Worm (Caenorhabditis elegans): ENCODE results near the gene F56D6.18.
"Not testable (repeated sequence)": the region's sequence is repeated elsewhere in the genome, so short reads cannot be mapped to it uniquely, and the experiment has no call there.

Gene F56D6.18

DNA sequence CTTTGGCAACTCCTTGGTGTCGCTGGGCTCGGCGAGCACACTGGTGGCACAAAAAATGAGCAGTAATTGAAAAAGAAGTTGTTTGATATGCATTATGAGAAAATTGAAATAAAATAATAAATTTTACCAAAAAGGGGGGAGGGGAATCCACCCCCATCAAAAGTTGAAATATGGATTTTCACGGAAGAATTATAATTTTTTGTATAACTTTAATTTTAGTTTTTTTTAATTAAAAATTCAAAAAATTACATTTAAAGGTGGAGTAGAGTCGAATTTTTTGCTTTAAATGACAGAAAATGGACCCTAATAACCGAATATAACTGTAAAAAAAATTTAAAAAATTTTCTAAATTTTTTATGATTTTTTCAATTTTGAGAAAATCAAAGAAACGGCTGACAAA is at the start of gene F56D6.18:
Gene F56D6.18, minus strand, starts transcription at position 101 of the 400 bp plus-strand sequence.
- TF ChIP-seq unc-62 (GFP tag; optimal IDR thresholded peaks at IDR 0.05): not testable (repeated sequence)

DNA sequence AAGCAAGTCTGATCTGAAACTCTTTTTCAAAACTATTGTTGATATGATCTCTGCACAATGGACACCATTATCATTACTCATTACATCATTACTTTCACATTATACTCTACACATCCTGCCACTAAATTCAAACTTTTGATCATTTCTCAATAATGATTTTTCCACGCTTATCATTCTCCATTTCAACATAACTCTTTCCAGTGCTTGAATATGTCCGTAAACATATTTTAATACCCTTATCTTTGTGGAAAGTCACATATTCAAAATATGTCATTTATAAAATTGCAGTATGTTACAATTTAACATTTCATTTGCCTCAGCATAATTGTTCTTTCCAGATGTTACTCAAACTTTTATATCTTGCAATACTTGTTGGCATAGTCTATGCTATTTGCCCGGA is 48.6 kb upstream of the F56D6.18 start, which contains the start of gene clec-75:
Gene clec-75, plus strand, starts transcription at position 339 of the 400 bp plus-strand sequence.
- TF ChIP-seq unc-62 (GFP tag; optimal IDR thresholded peaks at IDR 0.05): no peak

DNA sequence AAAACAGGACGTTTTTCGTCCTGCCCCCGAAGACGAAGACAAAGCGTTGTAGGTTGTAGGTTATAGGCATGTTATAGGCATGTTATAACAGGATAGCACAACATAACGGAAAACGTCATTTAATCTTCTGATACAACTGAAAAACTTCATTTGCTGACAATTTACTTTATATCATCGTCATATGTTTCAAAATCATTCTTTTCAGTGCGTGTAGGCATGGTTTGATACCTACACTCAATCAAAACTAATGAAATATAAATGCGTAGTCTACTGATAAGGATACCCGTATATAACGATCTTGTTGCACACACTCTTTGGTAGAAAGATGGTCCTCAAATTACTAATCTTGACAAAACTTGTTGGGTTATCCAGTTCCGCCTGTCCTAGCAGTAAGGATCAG is 45.0 kb upstream of the F56D6.18 start, which contains the start of gene clec-74:
Gene clec-74, plus strand, starts transcription at position 301 of the 400 bp plus-strand sequence.
- no peak for TF ChIP-seq unc-62 (GFP tag; optimal IDR thresholded peaks at IDR 0.05)

DNA sequence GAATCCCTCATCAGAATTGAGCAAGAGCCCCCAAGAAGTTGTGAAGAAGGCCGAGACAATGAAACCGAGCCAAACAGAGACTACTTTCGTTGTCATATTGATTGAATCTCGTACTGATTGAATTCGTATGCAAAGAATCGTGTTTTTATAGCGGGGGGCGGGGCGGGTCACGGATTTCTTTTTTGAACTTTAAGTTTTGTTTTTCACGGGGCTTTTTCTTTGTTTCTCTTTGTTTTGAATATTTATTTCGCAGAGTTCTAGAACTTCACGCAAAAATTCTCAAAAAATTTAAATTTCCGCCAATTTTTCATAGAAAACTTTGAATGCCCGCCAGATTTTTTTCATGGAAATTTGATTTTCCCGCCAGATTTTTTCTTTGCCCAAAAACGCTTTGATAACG is 44.3 kb upstream of the F56D6.18 start, which contains the start of gene clec-73:
Gene clec-73, minus strand, starts transcription at position 101 of the 400 bp plus-strand sequence.
- TF ChIP-seq unc-62 (GFP tag; optimal IDR thresholded peaks at IDR 0.05): no peak

DNA sequence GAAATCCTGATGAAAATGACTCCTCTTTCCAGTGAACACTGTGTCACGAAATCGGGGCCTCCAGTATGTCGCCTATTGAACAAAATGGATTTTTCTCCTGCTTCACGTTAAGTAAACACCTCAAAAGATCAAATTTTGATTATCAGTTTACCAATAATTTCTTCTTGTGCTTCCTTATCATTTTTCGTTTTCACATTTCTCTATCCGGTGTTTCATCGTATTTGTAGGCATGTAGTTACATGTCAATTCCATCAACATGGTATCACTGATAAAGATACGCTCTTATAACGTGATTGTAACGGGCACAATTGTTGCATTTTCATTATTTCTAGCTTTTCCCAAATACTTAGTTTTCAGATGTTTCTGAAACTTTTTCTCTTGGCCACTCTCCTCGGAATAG is 32.7 kb upstream of the F56D6.18 start, which contains the start of gene clec-72:
Gene clec-72, plus strand, starts transcription at position 358 of the 400 bp plus-strand sequence.
- no peak for TF ChIP-seq unc-62 (GFP tag; optimal IDR thresholded peaks at IDR 0.05)

DNA sequence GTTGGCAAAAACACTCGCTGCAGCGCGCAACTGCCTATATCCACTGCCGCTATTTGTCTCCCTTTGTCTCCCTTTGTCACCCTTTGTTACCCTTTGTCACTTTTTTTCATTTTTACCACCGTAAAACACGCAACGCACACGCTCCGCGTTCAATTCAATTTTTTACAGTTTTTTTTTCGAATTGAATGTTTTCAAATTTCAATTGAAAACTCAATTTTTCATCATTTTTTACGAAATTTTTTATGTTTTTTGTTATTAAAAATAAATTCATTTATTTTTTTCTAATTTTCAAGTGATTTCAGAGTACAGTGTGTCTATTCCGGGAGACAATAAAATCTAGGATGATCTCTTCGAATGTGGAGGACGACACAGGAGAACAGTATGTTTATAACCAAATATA is 31.3 kb upstream of the F56D6.18 start, which contains the start of gene Y46C8AL.11:
Gene Y46C8AL.11, plus strand, starts transcription at position 301 of the 400 bp plus-strand sequence.
- no peak for TF ChIP-seq unc-62 (GFP tag; optimal IDR thresholded peaks at IDR 0.05)

DNA sequence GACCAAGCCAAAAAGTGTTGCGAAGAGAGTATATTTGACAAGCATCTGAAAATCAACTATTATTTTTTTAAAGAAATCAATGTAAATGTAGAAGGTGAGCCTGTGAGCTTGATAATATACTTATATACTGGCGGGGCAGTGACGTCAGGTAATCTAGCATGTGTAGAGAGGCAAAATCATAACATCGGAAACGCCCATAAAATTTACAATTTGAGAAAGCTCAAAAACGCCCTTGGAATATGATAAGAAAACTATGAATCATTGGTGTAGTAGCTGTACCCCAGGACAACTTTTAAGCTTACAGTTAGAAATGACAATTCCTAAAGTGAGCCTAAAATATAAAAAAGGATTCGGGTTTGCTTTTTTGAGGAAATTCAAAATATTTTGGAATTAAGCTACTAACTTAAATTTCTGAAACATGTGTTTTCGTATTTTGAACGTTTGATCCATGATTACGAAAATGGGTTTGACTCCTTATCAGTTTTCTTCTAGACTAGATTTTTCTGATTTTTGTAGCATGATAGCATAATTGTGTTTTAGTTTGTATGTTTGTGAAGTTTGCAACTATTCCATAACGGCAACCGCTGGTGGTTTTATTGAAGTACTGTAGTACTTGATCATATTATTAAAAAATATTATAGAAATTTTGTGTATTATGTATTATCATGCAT is 30.0 kb upstream of the F56D6.18 start, which contains the start of gene clec-174:
Gene clec-174, minus strand, starts transcription at position 51 of the 671 bp plus-strand sequence.
- no peak for TF ChIP-seq unc-62 (GFP tag; optimal IDR thresholded peaks at IDR 0.05)

DNA sequence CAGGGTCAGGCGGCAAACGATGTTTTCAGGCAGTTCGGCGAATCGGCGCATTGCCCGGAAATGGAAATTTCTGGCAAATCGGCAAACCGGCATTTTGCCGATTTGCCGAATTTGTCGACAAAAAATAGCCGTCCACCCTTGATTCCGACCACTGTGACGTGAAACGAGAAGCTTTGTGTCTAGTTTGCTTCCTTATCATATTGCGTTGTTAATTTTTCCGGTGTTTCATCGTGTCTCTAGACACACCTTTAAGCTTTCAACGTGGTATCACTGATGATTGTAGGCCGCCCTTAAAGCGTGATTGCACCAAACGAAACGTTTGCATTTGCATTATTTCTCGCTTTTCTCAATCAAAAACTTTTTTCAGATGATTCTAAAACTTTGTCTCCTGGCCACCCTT is 25.3 kb upstream of the F56D6.18 start, which contains the start of gene clec-71:
Gene clec-71, plus strand, starts transcription at position 362 of the 400 bp plus-strand sequence.
- no peak for TF ChIP-seq unc-62 (GFP tag; optimal IDR thresholded peaks at IDR 0.05)

DNA sequence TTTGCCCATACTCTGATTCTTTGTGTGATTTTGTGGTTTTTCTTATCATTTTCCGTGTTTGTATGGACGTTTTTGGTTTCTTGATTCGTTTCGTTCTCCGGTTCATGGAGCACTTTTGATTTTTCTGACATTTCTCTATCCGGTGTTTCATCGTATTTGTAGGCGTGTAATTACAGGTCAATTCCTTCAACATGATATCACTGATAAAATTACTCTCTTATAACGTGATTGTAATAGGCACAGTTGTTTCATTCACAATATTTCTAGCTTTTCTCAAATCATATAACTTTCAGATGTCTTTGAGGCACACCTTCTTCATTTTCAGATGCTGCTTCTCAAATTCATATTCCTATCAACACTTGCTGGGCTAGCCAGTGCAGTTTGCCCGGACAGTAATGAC is 20.7 kb upstream of the F56D6.18 start, which contains the start of gene clec-70:
Gene clec-70, plus strand, starts transcription at position 301 of the 400 bp plus-strand sequence.
- not testable (repeated sequence) for TF ChIP-seq unc-62 (GFP tag; optimal IDR thresholded peaks at IDR 0.05)

DNA sequence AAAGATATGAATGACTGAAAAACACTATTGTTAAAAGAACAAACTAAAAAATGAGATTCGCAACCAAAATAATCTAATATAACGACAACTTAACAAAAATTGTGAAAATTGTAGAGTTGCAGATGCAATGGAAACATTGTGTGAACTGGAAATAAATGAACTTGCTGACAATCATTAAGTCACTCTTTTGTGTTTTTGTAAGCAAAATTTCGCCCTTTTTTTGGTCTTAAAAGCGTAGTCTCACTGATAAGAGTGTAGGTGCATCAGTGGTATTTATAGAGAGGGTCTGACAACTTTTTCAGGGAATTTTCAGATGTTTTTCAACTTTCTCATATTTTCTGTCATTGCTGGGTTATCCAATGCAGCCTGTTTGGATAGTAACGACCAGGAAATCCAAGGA is 14.4 kb upstream of the F56D6.18 start, which contains the start of gene clec-68:
Gene clec-68, plus strand, starts transcription at position 301 of the 400 bp plus-strand sequence.
- no peak for TF ChIP-seq unc-62 (GFP tag; optimal IDR thresholded peaks at IDR 0.05)

DNA sequence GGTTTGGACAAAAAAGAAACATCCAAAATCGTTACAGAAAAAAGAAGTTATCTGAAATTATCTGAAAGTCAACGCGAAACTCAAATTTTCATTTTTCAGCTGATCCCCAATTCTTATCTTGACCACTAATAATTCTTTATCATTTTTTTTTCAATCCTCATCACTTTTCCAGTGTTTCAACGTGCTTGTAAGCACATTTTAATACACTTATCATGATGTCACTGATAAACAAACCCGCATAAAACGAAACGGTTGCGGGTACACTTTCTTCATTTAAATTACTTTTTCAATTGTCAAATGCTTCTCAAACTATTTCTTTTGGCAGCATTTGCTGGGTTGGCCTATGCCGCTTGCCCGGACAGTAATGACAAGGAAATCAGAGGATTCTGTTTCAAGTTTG is 10.2 kb upstream of the F56D6.18 start, which contains the start of gene clec-67:
Gene clec-67, plus strand, starts transcription at position 268 of the 400 bp plus-strand sequence.
- no peak for TF ChIP-seq unc-62 (GFP tag; optimal IDR thresholded peaks at IDR 0.05)

DNA sequence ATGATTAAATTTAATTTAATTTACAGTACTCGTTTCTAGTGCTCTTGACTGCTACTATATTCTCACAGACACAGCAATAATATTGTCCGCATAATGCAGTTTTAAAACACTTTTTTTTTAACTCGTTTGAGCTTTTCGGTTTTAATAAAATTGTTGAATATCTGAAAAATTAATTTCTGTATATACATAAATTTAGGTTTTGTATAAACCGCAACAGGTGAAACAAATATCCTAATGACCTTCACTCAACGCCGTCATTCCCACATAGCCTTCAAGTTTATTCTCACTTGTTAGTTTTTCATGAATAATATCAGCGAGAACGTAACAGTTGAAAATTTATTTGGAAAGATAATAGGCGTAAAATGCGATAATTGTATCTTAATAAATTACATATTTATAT is 7.8 kb upstream of the F56D6.18 start, which contains the start of gene srz-19:
Gene srz-19, plus strand, starts transcription at position 301 of the 400 bp plus-strand sequence.
- no peak for TF ChIP-seq unc-62 (GFP tag; optimal IDR thresholded peaks at IDR 0.05)

DNA sequence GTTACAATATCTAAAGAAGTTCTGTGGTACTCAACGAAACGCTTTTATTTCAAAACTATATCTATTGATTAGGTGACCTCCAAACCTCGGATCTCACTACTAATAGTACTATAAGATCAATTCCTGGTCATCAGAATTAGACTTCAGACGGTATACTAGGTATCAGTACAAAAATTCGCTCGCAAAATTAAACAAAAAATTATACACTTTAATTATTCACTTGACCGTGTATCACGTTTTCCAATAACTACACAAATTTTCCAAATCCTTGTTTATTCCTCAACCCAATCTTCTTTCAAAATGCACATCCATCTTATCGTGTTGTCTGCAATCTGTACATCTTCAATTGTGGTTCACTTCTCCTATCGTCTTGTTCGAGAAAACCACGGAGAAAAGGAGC is 6.4 kb upstream of the F56D6.18 start, which contains the start of gene F56D6.23:
Gene F56D6.23, plus strand, starts transcription at position 301 of the 400 bp plus-strand sequence.
- TF ChIP-seq unc-62 (GFP tag; optimal IDR thresholded peaks at IDR 0.05): no peak

DNA sequence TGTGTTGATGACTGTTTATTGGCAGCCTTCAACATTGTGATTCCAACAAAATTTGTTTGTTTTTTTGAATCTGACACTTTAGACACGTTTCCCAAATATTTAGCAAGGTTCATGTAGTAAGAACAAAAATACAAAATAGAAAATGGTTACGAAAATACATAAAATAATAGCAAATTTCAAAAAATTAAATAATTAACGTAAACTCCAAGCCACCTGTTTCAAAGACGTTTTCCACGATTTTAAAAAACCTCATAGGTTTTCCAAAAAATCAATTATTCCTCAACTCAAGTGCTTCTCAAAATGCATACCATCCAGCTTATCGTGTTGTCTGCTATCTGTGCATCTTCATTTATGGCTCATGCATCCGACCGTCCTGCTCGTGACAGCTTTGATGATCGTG is 5.7 kb upstream of the F56D6.18 start, which contains the start of gene F56D6.14:
Gene F56D6.14, plus strand, starts transcription at position 301 of the 400 bp plus-strand sequence.
- TF ChIP-seq unc-62 (GFP tag; optimal IDR thresholded peaks at IDR 0.05): no peak

DNA sequence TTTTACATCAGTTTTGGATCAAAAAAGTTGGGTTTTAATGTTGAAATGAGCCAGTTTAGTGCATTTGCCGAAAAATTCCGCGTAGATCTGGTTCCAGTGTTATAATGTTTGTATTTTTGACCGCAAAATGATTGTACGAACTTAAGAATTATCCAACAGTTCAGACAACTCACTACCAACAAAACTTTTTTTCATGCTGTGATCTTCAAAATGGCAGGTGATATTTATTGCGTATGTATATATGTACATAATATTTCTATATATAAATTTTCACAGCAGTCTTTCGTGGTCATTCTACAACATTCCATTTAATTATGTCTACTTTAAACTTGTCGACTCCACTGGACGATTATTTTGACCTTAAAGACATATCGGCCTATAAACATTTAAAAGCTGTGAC is 3.5 kb upstream of the F56D6.18 start, which contains the start of gene srz-20:
Gene srz-20, plus strand, starts transcription at position 301 of the 400 bp plus-strand sequence.
- TF ChIP-seq unc-62 (GFP tag; optimal IDR thresholded peaks at IDR 0.05): no peak

DNA sequence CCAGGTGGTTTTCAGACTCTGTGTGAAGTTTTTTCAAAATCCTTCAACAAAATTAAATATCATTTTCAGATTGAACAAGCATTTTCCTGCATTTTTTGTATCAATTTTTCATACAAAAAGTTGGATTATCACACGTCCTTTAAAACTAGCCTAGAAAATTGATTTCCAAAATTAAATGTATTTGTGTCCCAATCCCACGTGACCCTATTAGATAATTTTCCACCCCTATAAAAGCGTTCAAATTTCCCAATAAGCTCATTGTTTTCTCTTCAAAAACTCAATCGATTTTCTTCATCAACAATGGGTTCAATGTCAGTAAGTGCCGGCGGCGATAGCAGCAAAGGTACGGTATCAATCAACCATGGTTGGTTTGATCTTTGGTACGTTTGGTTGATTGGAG is 2.7 kb upstream of the F56D6.18 start, which contains the start of gene F56D6.19:
Gene F56D6.19, plus strand, starts transcription at position 301 of the 400 bp plus-strand sequence.
- no peak for TF ChIP-seq unc-62 (GFP tag; optimal IDR thresholded peaks at IDR 0.05)
